Worm (Caenorhabditis elegans) whole organism, L1 larva: ENCODE results near the gene fbxb-102.

ENCODE experiments used
- C34B4.2 ChIP-seq: sonication (generic microtip); optimal IDR thresholded peaks from 2 replicates; lab custom pipeline; 2017; ENCODE audit warnings: mild to moderate bottlenecking, missing genetic modification characterization, missing compliant biosample characterization
- F16B12.6 ChIP-seq: fragments of 150-350 bp; optimal IDR thresholded peaks from 2 replicates; lab custom pipeline; 2014; ENCODE audit warnings: missing biosample characterization, missing genetic modification characterization
- aha-1 ChIP-seq: fragments of 150-350 bp; optimal IDR thresholded peaks from 2 replicates; lab custom pipeline; 2014; ENCODE audit warnings: missing biosample characterization, missing genetic modification characterization
- ama-1 ChIP-seq: fragments of 150-350 bp; optimal IDR thresholded peaks from 2 replicates; lab custom pipeline; 2014
- blmp-1 ChIP-seq: fragments of 150-350 bp; optimal IDR thresholded peaks from 2 replicates; lab custom pipeline; 2014; ENCODE audit warnings: missing biosample characterization, missing genetic modification characterization
- ceh-8 ChIP-seq: fragments of 200-800 bp; sonication (Bioruptor generic); optimal IDR thresholded peaks from 2 replicates; lab custom pipeline; 2018; ENCODE audit warnings: mild to moderate bottlenecking, missing genetic modification characterization, moderate library complexity, missing compliant biosample characterization
- ceh-82 ChIP-seq, 3 experiments: fragments of 150-350 bp in 1 of 3; sonication (generic microtip) in 2 of 3; optimal IDR thresholded peaks; 2 replicates each; lab custom pipeline; 2014 to 2017; ENCODE audit warnings: missing biosample characterization in 3 of 3, missing genetic modification characterization in 3 of 3
- ceh-90 ChIP-seq: sonication (generic microtip); optimal IDR thresholded peaks from 2 replicates; lab custom pipeline; 2016; ENCODE audit warnings: missing genetic modification characterization, missing compliant biosample characterization
- dsc-1 ChIP-seq: sonication (generic microtip); optimal IDR thresholded peaks from 2 replicates; lab custom pipeline; 2016; ENCODE audit warnings: mild to moderate bottlenecking, missing genetic modification characterization, missing compliant biosample characterization
- efl-1 ChIP-seq, 4 experiments: fragments of 150-350 bp; optimal IDR thresholded peaks in 3 of 4; peaks in 1 of 4; 1 replicate in 1 of 4; 2 replicates in 3 of 4; lab custom pipeline; 2014; ENCODE audit warnings: missing biosample characterization in 2 of 4, missing genetic modification characterization in 2 of 4, missing genetic modification reagents in 2 of 4
- efl-3 ChIP-seq: fragments of 200-800 bp; sonication (Bioruptor generic); optimal IDR thresholded peaks from 2 replicates; lab custom pipeline; 2018; ENCODE audit warnings: mild to moderate bottlenecking, missing genetic modification characterization, missing compliant biosample characterization
- egl-13 ChIP-seq: sonication (generic microtip); optimal IDR thresholded peaks from 2 replicates; lab custom pipeline; 2016; ENCODE audit warnings: missing genotype, missing genetic modification reagents, missing genetic modification characterization, missing compliant biosample characterization
- egl-27 ChIP-seq, 2 experiments: fragments of 150-350 bp in 1 of 2; sonication (generic microtip); optimal IDR thresholded peaks; 3 replicates each; lab custom pipeline; 2017 to 2018; ENCODE audit warnings: missing biosample characterization in 2 of 2, missing genetic modification characterization in 2 of 2, missing genetic modification reagents in 2 of 2
- elt-2 ChIP-seq: sonication (generic microtip); optimal IDR thresholded peaks from 2 replicates; lab custom pipeline; 2016; ENCODE audit warnings: missing genetic modification characterization, mild to moderate bottlenecking, inconsistent platforms, missing compliant biosample characterization, missing genetic modification reagents
- ets-5 ChIP-seq: fragments of 200-800 bp; sonication (Bioruptor generic); IDR thresholded peaks from 2 replicates; pipeline ENCODE4 v1.3.6; 2022; ENCODE audit warnings: missing genetic modification characterization, missing compliant biosample characterization
- fkh-10 ChIP-seq: sonication (generic microtip); optimal IDR thresholded peaks from 2 replicates; lab custom pipeline; 2017; ENCODE audit warnings: missing biosample characterization, missing genetic modification reagents, missing genetic modification characterization
- fkh-4 ChIP-seq: sonication (generic microtip); optimal IDR thresholded peaks from 2 replicates; lab custom pipeline; 2016; ENCODE audit warnings: missing compliant biosample characterization, missing genetic modification characterization, borderline replicate concordance
- fos-1 ChIP-seq: fragments of 150-350 bp; optimal IDR thresholded peaks from 2 replicates; lab custom pipeline; 2014; ENCODE audit warnings: missing biosample characterization, missing genetic modification characterization
- hlh-17 ChIP-seq: fragments of 200-800 bp; sonication (Bioruptor generic); optimal IDR thresholded peaks from 2 replicates; lab custom pipeline; 2018; ENCODE audit warnings: missing genetic modification characterization, mild to moderate bottlenecking, missing compliant biosample characterization, moderate library complexity, borderline replicate concordance
- hlh-4 ChIP-seq: sonication (generic microtip); optimal IDR thresholded peaks from 2 replicates; lab custom pipeline; 2016; ENCODE audit warnings: mild to moderate bottlenecking, missing genetic modification characterization, missing compliant biosample characterization
- jun-1 ChIP-seq: fragments of 150-350 bp; optimal IDR thresholded peaks from 2 replicates; lab custom pipeline; 2014; ENCODE audit warnings: missing biosample characterization, missing genetic modification reagents, missing genetic modification characterization
- lin-13 ChIP-seq: fragments of 150-350 bp; optimal IDR thresholded peaks from 2 replicates; lab custom pipeline; 2014; ENCODE audit warnings: missing biosample characterization, missing genetic modification reagents, missing genetic modification characterization
- lir-3 ChIP-seq: sonication (generic microtip); optimal IDR thresholded peaks from 2 replicates; lab custom pipeline; 2016; ENCODE audit warnings: mild to moderate bottlenecking, missing genetic modification characterization, moderate library complexity, missing compliant biosample characterization; ENCODE audit not compliant: poor library complexity
- lsy-2 ChIP-seq, 2 experiments: fragments of 150-350 bp; optimal IDR thresholded peaks; 2 replicates each; lab custom pipeline; 2014; ENCODE audit warnings: missing biosample characterization in 2 of 2, missing genetic modification characterization in 2 of 2
- mdl-1 ChIP-seq, 2 experiments: fragments of 150-350 bp; optimal IDR thresholded peaks; 2 replicates each; lab custom pipeline; 2014 to 2017; ENCODE audit warnings: missing biosample characterization in 2 of 2, missing genetic modification characterization in 2 of 2, inconsistent platforms in 1 of 2
- mef-2 ChIP-seq: fragments of 150-350 bp; optimal IDR thresholded peaks from 2 replicates; lab custom pipeline; 2014; ENCODE audit warnings: missing biosample characterization, missing genetic modification characterization
- mep-1 ChIP-seq: fragments of 150-350 bp; optimal IDR thresholded peaks from 2 replicates; lab custom pipeline; 2014; ENCODE audit warnings: missing biosample characterization, missing genetic modification characterization
- nhr-11 ChIP-seq: fragments of 150-350 bp; optimal IDR thresholded peaks from 2 replicates; lab custom pipeline; 2014; ENCODE audit warnings: missing biosample characterization, missing genetic modification characterization
- nhr-12 ChIP-seq: sonication (generic microtip); optimal IDR thresholded peaks from 2 replicates; lab custom pipeline; 2017; ENCODE audit warnings: missing biosample characterization, missing genetic modification characterization
- nhr-19 ChIP-seq: fragments of 200-800 bp; sonication (Bioruptor generic); conservative IDR thresholded peaks from 2 replicates; pipeline ENCODE4 v1.3.6; 2022; ENCODE audit warnings: missing genetic modification characterization, missing compliant biosample characterization
- nhr-20 ChIP-seq: sonication (generic microtip); optimal IDR thresholded peaks from 2 replicates; lab custom pipeline; 2016; ENCODE audit warnings: mild to moderate bottlenecking, missing genetic modification characterization, missing compliant biosample characterization
- nhr-237 ChIP-seq: fragments of 150-350 bp; optimal IDR thresholded peaks from 2 replicates; lab custom pipeline; 2014; ENCODE audit warnings: missing biosample characterization, missing genetic modification characterization
- nhr-77 ChIP-seq: fragments of 150-350 bp; optimal IDR thresholded peaks from 2 replicates; lab custom pipeline; 2014; ENCODE audit warnings: missing biosample characterization, missing genetic modification characterization
- nhr-85 ChIP-seq: sonication (generic microtip); peaks from one replicate; lab custom pipeline; 2016; ENCODE audit warnings: missing genetic modification characterization, inconsistent platforms, missing compliant biosample characterization
- pag-3 ChIP-seq: sonication (generic microtip); optimal IDR thresholded peaks from 2 replicates; lab custom pipeline; 2017; ENCODE audit warnings: missing genetic modification characterization, mild to moderate bottlenecking, missing compliant biosample characterization, antibody characterized with exemption, borderline replicate concordance; ENCODE audit not compliant: insufficient read depth
- pqm-1 ChIP-seq: sonication (generic microtip); optimal IDR thresholded peaks from 3 replicates; lab custom pipeline; 2017; ENCODE audit warnings: missing biosample characterization, missing genetic modification characterization
- rnt-1 ChIP-seq: sonication (generic microtip); optimal IDR thresholded peaks from 2 replicates; lab custom pipeline; 2016; ENCODE audit warnings: mild to moderate bottlenecking, missing genetic modification characterization, moderate library complexity, missing compliant biosample characterization
- sup-37 ChIP-seq: fragments of 200-800 bp; sonication (Bioruptor generic); optimal IDR thresholded peaks from 2 replicates; lab custom pipeline; 2018; ENCODE audit warnings: mild to moderate bottlenecking, missing genetic modification characterization, missing compliant biosample characterization
- swsn-7 ChIP-seq: sonication (generic microtip); optimal IDR thresholded peaks from 2 replicates; lab custom pipeline; 2016; ENCODE audit warnings: missing genetic modification characterization, missing compliant biosample characterization
- unc-30 ChIP-seq: sonication (generic microtip); optimal IDR thresholded peaks from 2 replicates; lab custom pipeline; 2017; ENCODE audit warnings: missing biosample characterization, missing genetic modification characterization
- xbp-1 ChIP-seq: sonication (generic microtip); optimal IDR thresholded peaks from 2 replicates; lab custom pipeline; 2016; ENCODE audit warnings: missing genetic modification characterization, missing compliant biosample characterization
- zag-1 ChIP-seq: fragments of 150-350 bp; optimal IDR thresholded peaks from 2 replicates; lab custom pipeline; 2014; ENCODE audit warnings: missing biosample characterization, missing genetic modification characterization
- ztf-11 ChIP-seq, 2 experiments: sonication (generic microtip); optimal IDR thresholded peaks; 2 replicates each; lab custom pipeline; 2016 to 2017; ENCODE audit warnings: missing genetic modification characterization in 2 of 2, missing biosample characterization in 1 of 2, missing compliant biosample characterization in 1 of 2

fbxb-102 gene

ce11 chrII:12506511-12506910 is 23.8 kb downstream of the fbxb-102 start (continued):
- TF ChIP-seq ceh-82 (tag; optimal IDR thresholded peaks at IDR 0.05; lab: Kevin White, UChicago) (no peak), ama-1 (lab: Kevin White, UChicago) (no peak), mep-1 (tag; lab: Kevin White, UChicago) (no peak), pag-3 (tag; lab: Kevin White, UChicago) (no peak), hlh-17 (GFP tag; lab: Kevin White, UChicago) (no peak), mdl-1 (tag; optimal IDR thresholded peaks at IDR 0.05; lab: Kevin White, UChicago) (no peak), sup-37 (GFP tag; lab: Kevin White, UChicago) (no peak), efl-3 (GFP tag; lab: Kevin White, UChicago) (no peak), lin-13 (GFP tag; lab: Kevin White, UChicago) (no peak), ceh-8 (GFP tag; lab: Kevin White, UChicago) (peak; percentile 27), pqm-1 (tag; lab: Kevin White, UChicago) (no peak), C34B4.2 (tag; lab: Kevin White, UChicago) (no peak), blmp-1 (no peak), nhr-11 (tag; lab: Kevin White, UChicago) (no peak), nhr-12 (tag; lab: Kevin White, UChicago) (no peak), nhr-237 (tag; lab: Kevin White, UChicago) (no peak), egl-27 (tag; optimal IDR thresholded peaks at IDR 0.05; lab: Kevin White, UChicago) (no peak), rnt-1 (tag; lab: Kevin White, UChicago) (no peak), fos-1 (tag; lab: Kevin White, UChicago) (no peak), elt-2 (no peak), efl-1 (optimal IDR thresholded peaks at IDR 0.05; lab: Kevin White, UChicago) (no peak), efl-1 (GFP tag; optimal IDR thresholded peaks at IDR 0.05 in 1 of 2; lab: Kevin White, UChicago) (no peak), nhr-77 (tag; lab: Kevin White, UChicago) (no peak), F16B12.6 (no peak), nhr-20 (tag; lab: Kevin White, UChicago) (no peak), ceh-90 (tag; lab: Kevin White, UChicago) (no peak), xbp-1 (tag; lab: Kevin White, UChicago) (no peak), fkh-10 (no peak), zag-1 (tag; lab: Kevin White, UChicago) (no peak), dsc-1 (peak; percentile 1), swsn-7 (tag; lab: Kevin White, UChicago) (peak; percentile 0), egl-13 (peak; percentile 25), hlh-4 (tag; lab: Kevin White, UChicago) (no peak), nhr-19 (no peak), jun-1 (tag; lab: Kevin White, UChicago) (no peak), nhr-85 (no peak), ets-5 (GFP tag; lab: Robert Waterston, UW) (no peak), aha-1 (tag; lab: Kevin White, UChicago) (no peak), ztf-11 (tag; optimal IDR thresholded peaks at IDR 0.05; lab: Kevin White, UChicago) (no peak), fkh-4 (tag; lab: Kevin White, UChicago) (no peak)

DNA sequence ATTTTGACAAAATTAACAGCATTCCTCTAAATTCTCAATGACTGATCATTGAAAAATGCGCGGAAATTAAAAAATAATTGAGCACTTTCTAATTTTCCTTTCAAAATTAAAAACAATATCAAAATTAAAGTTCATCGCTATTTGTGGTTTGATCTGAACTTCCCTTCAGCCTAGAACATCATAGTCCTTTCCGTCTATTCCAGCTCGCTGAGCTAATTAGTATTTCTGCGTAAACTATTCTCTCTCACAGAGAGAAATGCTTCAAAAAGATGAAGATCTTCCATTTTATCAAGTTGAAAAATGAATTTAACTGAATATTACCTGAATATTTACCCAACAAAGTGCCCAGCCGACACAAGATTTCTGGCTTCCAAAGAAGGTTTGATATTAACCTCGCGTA is 24.3 kb downstream of the fbxb-102 start, which contains the start of gene srh-68:
TSS of gene srh-68 (plus strand) at position 301 of the 400 bp plus-strand sequence.
- TF ChIP-seq unc-30 (tag; lab: Kevin White, UChicago) (no peak), hlh-4 (tag; lab: Kevin White, UChicago) (no peak), zag-1 (tag; lab: Kevin White, UChicago) (no peak), lsy-2 (tag; optimal IDR thresholded peaks at IDR 0.05; lab: Kevin White, UChicago) (no peak), nhr-20 (tag; lab: Kevin White, UChicago) (no peak), mef-2 (no peak), lir-3 (tag; lab: Kevin White, UChicago) (no peak), pag-3 (tag; lab: Kevin White, UChicago) (no peak)
